Worm (Caenorhabditis elegans) whole organism, young adult: Measurements from ENCODE around the gene nhx-9.

Experiments used
- B0035.1 ChIP-seq: sonication (generic microtip); optimal IDR thresholded peaks from 2 replicates; lab custom pipeline; 2016; ENCODE audit warnings: missing genetic modification characterization, mild to moderate bottlenecking, missing compliant biosample characterization, missing genotype, missing genetic modification reagents
- B0336.3 ChIP-seq: fragments of 200-800 bp; sonication (Bioruptor generic); IDR thresholded peaks from 2 replicates; pipeline ENCODE4 v1.3.6; 2022; ENCODE audit warnings: missing genetic modification characterization, missing compliant biosample characterization
- F23B12.7 ChIP-seq: sonication (generic microtip); optimal IDR thresholded peaks from 2 replicates; lab custom pipeline; 2017; ENCODE audit warnings: missing genetic modification characterization, mild to moderate bottlenecking, missing compliant biosample characterization, antibody characterized with exemption, moderate library complexity; ENCODE audit not compliant: insufficient read depth
- F49E8.2 ChIP-seq: sonication (generic microtip); optimal IDR thresholded peaks from 3 replicates; lab custom pipeline; 2017; ENCODE audit warnings: missing genetic modification characterization, mild to moderate bottlenecking, missing compliant biosample characterization, antibody characterized with exemption, moderate library complexity; ENCODE audit not compliant: insufficient read depth
- F57A8.1 ChIP-seq: fragments of 200-800 bp; sonication (Bioruptor generic); optimal IDR thresholded peaks from 2 replicates; lab custom pipeline; 2018; ENCODE audit warnings: mild to moderate bottlenecking, missing genetic modification characterization, moderate library complexity, missing compliant biosample characterization
- F57C9.4 ChIP-seq: sonication (generic microtip); optimal IDR thresholded peaks from 2 replicates; lab custom pipeline; 2017; ENCODE audit warnings: mild to moderate bottlenecking, missing genetic modification characterization, missing compliant biosample characterization
- K12H6.12 ChIP-seq: fragments of 200-800 bp; sonication (Bioruptor generic); optimal IDR thresholded peaks from 2 replicates; lab custom pipeline; 2018; ENCODE audit warnings: mild to moderate bottlenecking, missing genetic modification characterization, missing compliant biosample characterization
- Y56A3A.18 ChIP-seq: fragments of 200-800 bp; sonication (Bioruptor generic); IDR thresholded peaks from 2 replicates; pipeline ENCODE4 v1.3.6; 2022; ENCODE audit warnings: missing genetic modification reagents, missing genetic modification characterization, missing compliant biosample characterization
- Y67H2A.10 ChIP-seq: fragments of 200-800 bp; sonication (Bioruptor generic); conservative IDR thresholded peaks from 2 replicates; pipeline ENCODE4 v1.3.6; 2022; ENCODE audit warnings: missing genetic modification reagents, missing genetic modification characterization, missing compliant biosample characterization
- Y95B8A.8 ChIP-seq: fragments of 200-800 bp; sonication (Bioruptor generic); IDR thresholded peaks from 2 replicates; pipeline ENCODE4 v1.3.6; 2022; ENCODE audit warnings: missing genetic modification reagents, missing genetic modification characterization, missing compliant biosample characterization
- ZK185.1 ChIP-seq: sonication (generic microtip); optimal IDR thresholded peaks from 2 replicates; lab custom pipeline; 2016; ENCODE audit warnings: mild to moderate bottlenecking, missing genetic modification characterization, missing compliant biosample characterization; ENCODE audit not compliant: poor library complexity, severe bottlenecking
- athp-1 ChIP-seq: sonication (generic microtip); optimal IDR thresholded peaks from 2 replicates; lab custom pipeline; 2017; ENCODE audit warnings: mild to moderate bottlenecking, missing genetic modification characterization, missing compliant biosample characterization
- bed-1 ChIP-seq: fragments of 200-800 bp; sonication (Bioruptor generic); IDR thresholded peaks from 2 replicates; pipeline ENCODE4 v1.3.6; 2022; ENCODE audit warnings: missing genetic modification reagents, missing genetic modification characterization, missing compliant biosample characterization
- ceh-27 ChIP-seq: fragments of 200-800 bp; sonication (Bioruptor generic); optimal IDR thresholded peaks from 2 replicates; lab custom pipeline; 2018; ENCODE audit warnings: mild to moderate bottlenecking, missing genetic modification characterization, moderate library complexity, missing compliant biosample characterization
- die-1 ChIP-seq: sonication (generic microtip); optimal IDR thresholded peaks from 2 replicates; lab custom pipeline; 2016; ENCODE audit warnings: missing genotype, mild to moderate bottlenecking, missing genetic modification characterization, missing compliant biosample characterization
- dox-1 ChIP-seq: fragments of 200-800 bp; sonication (Bioruptor generic); IDR thresholded peaks from 2 replicates; pipeline ENCODE4 v1.3.6; 2022; ENCODE audit warnings: missing genetic modification reagents, missing genetic modification characterization, missing compliant biosample characterization
- dpff-1 ChIP-seq: sonication (generic microtip); optimal IDR thresholded peaks from 2 replicates; lab custom pipeline; 2017; ENCODE audit warnings: mild to moderate bottlenecking, missing genetic modification characterization, missing compliant biosample characterization
- egrh-3 ChIP-seq: fragments of 200-800 bp; sonication (Bioruptor generic); IDR thresholded peaks from 2 replicates; pipeline ENCODE4 v1.3.6; 2022; ENCODE audit warnings: missing genetic modification reagents, missing genetic modification characterization, missing compliant biosample characterization
- ets-4 ChIP-seq: fragments of 200-800 bp; sonication (Bioruptor generic); optimal IDR thresholded peaks from 2 replicates; lab custom pipeline; 2018; ENCODE audit warnings: mild to moderate bottlenecking, missing genetic modification characterization, missing compliant biosample characterization
- gei-17 ChIP-seq: fragments of 200-800 bp; sonication (Bioruptor generic); optimal IDR thresholded peaks from 2 replicates; lab custom pipeline; 2018; ENCODE audit warnings: mild to moderate bottlenecking, missing genetic modification characterization, missing compliant biosample characterization
- hmg-1.2 ChIP-seq: fragments of 200-800 bp; sonication (Bioruptor generic); IDR thresholded peaks from 2 replicates; pipeline ENCODE4 v1.3.6; 2022; ENCODE audit warnings: missing genetic modification reagents, missing genetic modification characterization, missing compliant biosample characterization
- hrde-1 ChIP-seq: sonication (generic microtip); optimal IDR thresholded peaks from 2 replicates; lab custom pipeline; 2016; ENCODE audit warnings: missing genetic modification characterization, mild to moderate bottlenecking, missing compliant biosample characterization, moderate library complexity, missing genotype, missing genetic modification reagents, borderline replicate concordance
- lag-1 ChIP-seq: fragments of 200-800 bp; sonication (Bioruptor generic); IDR thresholded peaks from 2 replicates; pipeline ENCODE4 v1.3.6; 2022; ENCODE audit warnings: missing genetic modification reagents, missing genetic modification characterization, missing compliant biosample characterization
- let-526 ChIP-seq: fragments of 200-800 bp; sonication (Bioruptor generic); IDR thresholded peaks from 2 replicates; pipeline ENCODE4 v1.3.6; 2022; ENCODE audit warnings: missing genetic modification reagents, missing genetic modification characterization, missing compliant biosample characterization
- lin-35 ChIP-seq, 3 experiments: fragments of 150-350 bp in 2 of 3; sonication (generic microtip) in 1 of 3; optimal IDR thresholded peaks; 2 replicates each; lab custom pipeline; 2014 to 2018; ENCODE audit warnings: missing biosample characterization in 3 of 3, missing genetic modification characterization in 3 of 3, missing genetic modification reagents in 3 of 3
- lin-54 ChIP-seq: fragments of 200-800 bp; sonication (Bioruptor generic); optimal IDR thresholded peaks from 2 replicates; lab custom pipeline; 2018; ENCODE audit warnings: mild to moderate bottlenecking, missing genetic modification characterization, missing compliant biosample characterization
- lsl-1 ChIP-seq: fragments of 200-800 bp; sonication (Bioruptor generic); optimal IDR thresholded peaks from 2 replicates; lab custom pipeline; 2018; ENCODE audit warnings: mild to moderate bottlenecking, missing genetic modification characterization, moderate library complexity, missing compliant biosample characterization
- madf-3 ChIP-seq: fragments of 200-800 bp; sonication (Bioruptor generic); IDR thresholded peaks from 2 replicates; pipeline ENCODE4 v1.3.6; 2022; ENCODE audit warnings: missing genetic modification reagents, missing genetic modification characterization, missing compliant biosample characterization
- madf-6 ChIP-seq: fragments of 200-800 bp; sonication (Bioruptor generic); IDR thresholded peaks from 2 replicates; pipeline ENCODE4 v1.3.6; 2022; ENCODE audit warnings: missing genetic modification reagents, missing genetic modification characterization, missing compliant biosample characterization
- nfyb-1 ChIP-seq: fragments of 200-800 bp; sonication (Bioruptor generic); IDR thresholded peaks from 2 replicates; pipeline ENCODE4 v1.3.6; 2022; ENCODE audit warnings: missing genetic modification reagents, missing genetic modification characterization, missing compliant biosample characterization
- nhr-80 ChIP-seq: sonication (generic microtip); optimal IDR thresholded peaks from 2 replicates; lab custom pipeline; 2016; ENCODE audit warnings: missing genetic modification characterization, missing compliant biosample characterization
- nhr-90 ChIP-seq: sonication (generic microtip); optimal IDR thresholded peaks from 2 replicates; lab custom pipeline; 2016; ENCODE audit warnings: missing genotype, mild to moderate bottlenecking, missing genetic modification characterization, missing compliant biosample characterization
- rcor-1 ChIP-seq: fragments of 200-800 bp; sonication (Bioruptor generic); IDR thresholded peaks from 2 replicates; pipeline ENCODE4 v1.3.6; 2022; ENCODE audit warnings: missing genetic modification reagents, missing genetic modification characterization, missing compliant biosample characterization
- rec-8 ChIP-seq, 2 experiments: sonication (generic microtip); optimal IDR thresholded peaks; 2 replicates each; lab custom pipeline; 2016; ENCODE audit warnings: mild to moderate bottlenecking in 2 of 2, missing genetic modification characterization in 2 of 2, missing genetic modification reagents in 2 of 2, missing genotype in 2 of 2, missing biosample characterization in 1 of 2, missing compliant biosample characterization in 1 of 2, moderate library complexity in 1 of 2
- snpc-1.3 ChIP-seq: sonication (generic microtip); optimal IDR thresholded peaks from 2 replicates; lab custom pipeline; 2017; ENCODE audit warnings: missing genetic modification characterization, mild to moderate bottlenecking, missing compliant biosample characterization, antibody characterized with exemption, moderate library complexity, missing genotype, missing genetic modification reagents; ENCODE audit not compliant: insufficient read depth
- tbp1 ChIP-seq: fragments of 200-800 bp; sonication (Bioruptor generic); optimal IDR thresholded peaks from 2 replicates; lab custom pipeline; 2018; ENCODE audit warnings: mild to moderate bottlenecking, missing genetic modification characterization, missing compliant biosample characterization
- zim-3 ChIP-seq: sonication (generic microtip); optimal IDR thresholded peaks from 2 replicates; lab custom pipeline; 2017; ENCODE audit warnings: mild to moderate bottlenecking, missing genetic modification characterization, moderate library complexity, missing compliant biosample characterization
- ztf-18 ChIP-seq: sonication (generic microtip); optimal IDR thresholded peaks from 2 replicates; lab custom pipeline; 2016; ENCODE audit warnings: missing genotype, mild to moderate bottlenecking, missing genetic modification characterization, missing compliant biosample characterization
- ztf-25 ChIP-seq: fragments of 200-800 bp; sonication (Bioruptor generic); IDR thresholded peaks from 2 replicates; pipeline ENCODE4 v1.3.6; 2022; ENCODE audit warnings: missing genetic modification reagents, missing genetic modification characterization, missing compliant biosample characterization
- ztf-26 ChIP-seq: sonication (generic microtip); optimal IDR thresholded peaks from 2 replicates; lab custom pipeline; 2017; ENCODE audit warnings: missing genetic modification characterization, missing compliant biosample characterization
- ztf-28 ChIP-seq: fragments of 200-800 bp; sonication (Bioruptor generic); IDR thresholded peaks from 2 replicates; pipeline ENCODE4 v1.3.6; 2022; ENCODE audit warnings: missing genetic modification reagents, missing genetic modification characterization, missing compliant biosample characterization

nhx-9 gene

DNA sequence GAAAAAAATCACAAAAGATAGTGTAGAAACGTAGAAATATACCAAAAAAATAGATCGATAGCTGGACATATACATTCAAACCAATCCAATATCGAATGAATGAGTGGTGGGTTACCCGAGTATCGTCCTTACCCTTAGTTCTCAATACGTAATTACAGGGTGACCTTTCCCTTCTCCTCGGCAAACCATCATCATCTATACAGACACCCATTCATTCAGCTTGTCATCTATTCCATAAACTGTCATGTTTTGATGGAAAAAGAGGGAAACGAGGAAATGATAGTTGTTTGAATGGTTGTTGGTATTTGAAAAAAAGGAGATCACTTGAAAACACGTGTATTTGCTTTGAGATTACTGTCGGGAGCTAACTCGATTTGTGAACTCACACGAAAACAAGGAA, 6.6 kb upstream of the nhx-9 start:
- TF ChIP-seq F57C9.4 (no peak), F57A8.1 (GFP tag; lab: Kevin White, UChicago) (no peak), bed-1 (GFP tag; lab: Robert Waterston, UW) (no peak), ets-4 (GFP tag; lab: Kevin White, UChicago) (no peak)

DNA sequence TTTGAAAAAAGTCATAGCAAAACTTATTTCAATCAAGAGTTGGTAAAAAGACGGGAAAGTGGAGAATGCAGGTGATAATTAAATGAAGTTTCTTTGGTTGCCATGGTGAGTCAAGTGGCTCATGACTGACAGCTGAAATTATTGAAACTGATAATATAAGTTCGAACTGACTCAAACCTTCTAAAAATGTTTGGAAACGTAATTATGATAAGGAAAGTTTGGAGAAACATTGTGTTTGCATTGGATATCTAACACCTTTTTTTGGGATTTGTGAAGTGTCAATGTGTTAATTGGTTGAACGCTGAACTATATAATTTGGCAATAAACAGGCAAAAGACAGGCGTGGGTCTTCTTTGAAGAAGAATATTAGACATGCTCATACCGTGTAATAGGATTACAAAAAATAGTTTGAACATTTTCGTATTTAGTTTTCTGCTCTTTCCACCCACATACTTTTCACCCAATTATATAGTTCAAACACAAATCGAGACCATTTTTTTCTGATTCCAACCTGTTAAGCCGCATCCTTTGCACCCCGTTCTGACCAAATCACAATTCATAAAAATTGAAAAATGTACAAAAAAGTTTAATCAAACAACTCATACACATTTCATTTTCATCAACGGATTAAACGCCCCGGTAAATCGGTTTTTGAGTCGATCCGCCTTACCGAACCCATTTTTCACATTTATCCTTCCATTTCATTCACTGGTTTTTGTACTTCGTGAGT, 5.2 kb upstream of the nhx-9 start, which contains the start of the genes srlf-33 and srlf-32:
srlf-33 (minus strand) TSS at position 101 of the 730 bp plus-strand sequence.
srlf-32 (plus strand) TSS at position 680 of the 730 bp plus-strand sequence.
- TF ChIP-seq F57C9.4 (no peak), ets-4 (GFP tag; lab: Kevin White, UChicago) (no peak), ZK185.1 (tag; lab: Kevin White, UChicago) (no peak), ztf-28 (no peak), B0035.1 (no peak)

ce11 chrIV:11928388-11928787, 2.3 kb upstream of the nhx-9 start:
- TF ChIP-seq nfyb-1 (GFP tag; lab: Robert Waterston, UW) (peak; percentile 48; the same call in 1 of the 2 replicates), rec-8 (tag; optimal IDR thresholded peaks at IDR 0.05; lab: Kevin White, UChicago) (peak; percentile 40 to 52), hmg-1.2 (GFP tag; lab: Robert Waterston, UW) (peak; percentile 71), egrh-3 (GFP tag; lab: Robert Waterston, UW) (peak; percentile 21; the same call in 1 of the 2 replicates), F49E8.2 (tag; lab: Kevin White, UChicago) (peak; percentile 1), madf-6 (peak; percentile 63), die-1 (tag; lab: Kevin White, UChicago) (peak; percentile 63), lsl-1 (peak; percentile 50), lag-1 (no peak), dox-1 (GFP tag; lab: Robert Waterston, UW) (peak; percentile 79; the same call in 1 of the 2 replicates), hrde-1 (tag; lab: Kevin White, UChicago) (peak; percentile 44), Y56A3A.18 (GFP tag; lab: Robert Waterston, UW) (0 out of 2 replicates have a peak, but pooled peaks have one; percentile 68), tbp1 (GFP tag; lab: Kevin White, UChicago) (peak; percentile 97), rcor-1 (GFP tag; lab: Robert Waterston, UW) (0 out of 2 replicates have a peak, but pooled peaks have one; percentile 44), lin-54 (GFP tag; lab: Kevin White, UChicago) (peak; percentile 57), nhr-80 (tag; lab: Kevin White, UChicago) (peak; percentile 26), snpc-1.3 (tag; lab: Kevin White, UChicago) (peak; percentile 28), gei-17 (GFP tag; lab: Kevin White, UChicago) (no peak), ceh-27 (peak; percentile 58), F23B12.7 (tag; lab: Kevin White, UChicago) (peak; percentile 63), athp-1 (tag; lab: Kevin White, UChicago) (peak; percentile 16), dpff-1 (tag; lab: Kevin White, UChicago) (no peak), nhr-90 (tag; lab: Kevin White, UChicago) (peak; percentile 52), Y67H2A.10 (GFP tag; lab: Robert Waterston, UW) (no peak), madf-3 (GFP tag; lab: Robert Waterston, UW) (0 out of 2 replicates have a peak, but pooled peaks have one; percentile 56), K12H6.12 (tag; lab: Kevin White, UChicago) (peak; percentile 30), ZK185.1 (tag; lab: Kevin White, UChicago) (peak; percentile 59), ztf-18 (tag; lab: Kevin White, UChicago) (peak; percentile 60), Y95B8A.8 (GFP tag; lab: Robert Waterston, UW) (0 out of 2 replicates have a peak, but pooled peaks have one; percentile 49), ztf-25 (GFP tag; lab: Robert Waterston, UW) (0 out of 2 replicates have a peak, but pooled peaks have one; percentile 34), B0336.3 (GFP tag; lab: Robert Waterston, UW) (no peak), ztf-26 (peak; percentile 18), let-526 (GFP tag; lab: Robert Waterston, UW) (0 out of 2 replicates have a peak, but pooled peaks have one; percentile 33), lin-35 (GFP tag; optimal IDR thresholded peaks at IDR 0.05; lab: Kevin White, UChicago) (no peak), zim-3 (tag; lab: Kevin White, UChicago) (peak; percentile 55)
